Fruit fly (Drosophila melanogaster) whole organism, adult: ENCODE measurements around the gene CG6028.

Experiments
- CG11617 ChIP-seq: fragments of 200-800 bp; sonication (Bioruptor generic); optimal IDR thresholded peaks from 2 replicates; lab custom pipeline; 2017; ENCODE audit warnings: mild to moderate bottlenecking, missing biosample characterization, missing genetic modification reagents, missing genetic modification characterization
- CG12768 ChIP-seq: fragments of 200-800 bp; sonication (Bioruptor generic); optimal IDR thresholded peaks from 2 replicates; lab custom pipeline; 2017; ENCODE audit warnings: missing biosample characterization, missing genetic modification characterization, mild to moderate bottlenecking, moderate library complexity, missing genetic modification reagents
- CG14711 ChIP-seq: fragments of 200-800 bp; sonication (Bioruptor generic); optimal IDR thresholded peaks from 2 replicates; lab custom pipeline; 2018; ENCODE audit warnings: missing biosample characterization, mild to moderate bottlenecking, missing genetic modification characterization, moderate library complexity
- CG1620 ChIP-seq: fragments of 200-800 bp; sonication (Bioruptor generic); optimal IDR thresholded peaks from 2 replicates; lab custom pipeline; 2016; ENCODE audit warnings: missing biosample characterization, missing genetic modification characterization
- CG33017 ChIP-seq: fragments of 200-800 bp; sonication (Bioruptor generic); optimal IDR thresholded peaks from 2 replicates; lab custom pipeline; 2018; ENCODE audit warnings: missing biosample characterization, mild to moderate bottlenecking, missing genetic modification characterization, moderate library complexity
- CG5204 ChIP-seq: fragments of 200-800 bp; sonication (Bioruptor generic); optimal IDR thresholded peaks from 2 replicates; lab custom pipeline; 2016; ENCODE audit warnings: missing biosample characterization, missing genetic modification characterization
- CG7045 ChIP-seq: fragments of 200-800 bp; sonication (Bioruptor generic); optimal IDR thresholded peaks from 2 replicates; lab custom pipeline; 2017; ENCODE audit warnings: missing biosample characterization, mild to moderate bottlenecking, missing genetic modification characterization
- CG7101 ChIP-seq: fragments of 200-800 bp; sonication (Bioruptor generic); optimal IDR thresholded peaks from 2 replicates; lab custom pipeline; 2018; ENCODE audit warnings: missing biosample characterization, mild to moderate bottlenecking, missing genetic modification characterization, moderate library complexity
- Clk ChIP-seq: fragments of 200-800 bp; sonication (Bioruptor generic); optimal IDR thresholded peaks from 2 replicates; lab custom pipeline; 2017; ENCODE audit warnings: missing biosample characterization, missing genetic modification characterization
- Crg-1 ChIP-seq: fragments of 200-800 bp; sonication (Bioruptor generic); optimal IDR thresholded peaks from 2 replicates; lab custom pipeline; 2016; ENCODE audit warnings: missing biosample characterization, missing genetic modification characterization
- Hr96 ChIP-seq: fragments of 200-800 bp; sonication (Bioruptor generic); optimal IDR thresholded peaks from 2 replicates; lab custom pipeline; 2016; ENCODE audit warnings: missing biosample characterization, missing genetic modification characterization
- Mnt ChIP-seq: fragments of 200-800 bp; sonication (Bioruptor generic); optimal IDR thresholded peaks from 2 replicates; lab custom pipeline; 2016; ENCODE audit warnings: missing biosample characterization, mild to moderate bottlenecking, missing genetic modification characterization
- bab1 ChIP-seq: fragments of 200-800 bp; sonication (Bioruptor generic); optimal IDR thresholded peaks from 3 replicates; lab custom pipeline; 2019; ENCODE audit warnings: missing biosample characterization, mild to moderate bottlenecking, missing genetic modification characterization, moderate library complexity
- cic ChIP-seq: fragments of 200-800 bp; sonication (Bioruptor generic); optimal IDR thresholded peaks from 2 replicates; lab custom pipeline; 2017; ENCODE audit warnings: missing biosample characterization, mild to moderate bottlenecking, missing genetic modification characterization, moderate library complexity
- cnc ChIP-seq, 2 experiments: fragments of >200 bp; optimal IDR thresholded peaks; 2 replicates each; lab custom pipeline; 2017
- kay ChIP-seq: fragments of 200-800 bp; sonication (Bioruptor generic); peaks from one replicate; lab custom pipeline; 2016; ENCODE audit warnings: missing biosample characterization, missing genetic modification characterization, borderline replicate concordance
- ovo ChIP-seq: fragments of 200-800 bp; sonication (Bioruptor generic); optimal IDR thresholded peaks from 2 replicates; lab custom pipeline; 2016; ENCODE audit warnings: missing biosample characterization, missing genetic modification characterization
- pad ChIP-seq: fragments of 200-800 bp; sonication (Bioruptor generic); optimal IDR thresholded peaks from 3 replicates; lab custom pipeline; 2017; ENCODE audit warnings: missing biosample characterization, missing genetic modification characterization, mild to moderate bottlenecking, moderate library complexity, missing genetic modification reagents
- tj ChIP-seq: fragments of 200-800 bp; sonication (Bioruptor generic); optimal IDR thresholded peaks from 3 replicates; lab custom pipeline; 2017; ENCODE audit warnings: missing biosample characterization, mild to moderate bottlenecking, missing genetic modification characterization, moderate library complexity
- toe ChIP-seq: fragments of 200-800 bp; sonication (Bioruptor generic); optimal IDR thresholded peaks from 2 replicates; lab custom pipeline; 2016; ENCODE audit warnings: missing biosample characterization, missing genetic modification characterization

CG6028 gene

dm6 chr3R:22025320-22025719, at the start of gene CG6028:
Gene CG6028, minus strand, starts transcription at chr3R:22025506.
- TF ChIP-seq CG5204 (GFP tag; lab: Kevin White, UChicago) (no peak), Mnt (GFP tag; lab: Kevin White, UChicago) (peak; percentile 53), CG14711 (tag; lab: Kevin White, UChicago) (peak; percentile 12), CG11617 (GFP tag; lab: Kevin White, UChicago) (no peak), cic (GFP tag; lab: Kevin White, UChicago) (peak; percentile 11), Clk (no peak), toe (GFP tag; lab: Kevin White, UChicago) (peak; percentile 34), CG12768 (GFP tag; lab: Kevin White, UChicago) (peak; percentile 64), bab1 (GFP tag; lab: Kevin White, UChicago) (peak; percentile 58), CG1620 (GFP tag; lab: Kevin White, UChicago) (peak; percentile 47), Hr96 (GFP tag; lab: Kevin White, UChicago) (peak; percentile 50), pad (GFP tag; lab: Kevin White, UChicago) (peak; percentile 45), ovo (GFP tag; lab: Kevin White, UChicago) (peak; percentile 9), CG7045 (GFP tag; lab: Kevin White, UChicago) (no peak), cnc (optimal IDR thresholded peaks at IDR 0.05; lab: Kevin White, UChicago) (no peak), CG33017 (tag; lab: Kevin White, UChicago) (peak; percentile 47), tj (GFP tag; lab: Kevin White, UChicago) (no peak), Crg-1 (peak; percentile 27), CG7101 (tag; lab: Kevin White, UChicago) (peak; percentile 38), kay (GFP tag; lab: Kevin White, UChicago) (no peak)

dm6 chr3R:22072553-22072952, 47.2 kb upstream of the CG6028 start:
- TF ChIP-seq tj (GFP tag; lab: Kevin White, UChicago) (no peak), kay (GFP tag; lab: Kevin White, UChicago) (peak; percentile 72)

DNA sequence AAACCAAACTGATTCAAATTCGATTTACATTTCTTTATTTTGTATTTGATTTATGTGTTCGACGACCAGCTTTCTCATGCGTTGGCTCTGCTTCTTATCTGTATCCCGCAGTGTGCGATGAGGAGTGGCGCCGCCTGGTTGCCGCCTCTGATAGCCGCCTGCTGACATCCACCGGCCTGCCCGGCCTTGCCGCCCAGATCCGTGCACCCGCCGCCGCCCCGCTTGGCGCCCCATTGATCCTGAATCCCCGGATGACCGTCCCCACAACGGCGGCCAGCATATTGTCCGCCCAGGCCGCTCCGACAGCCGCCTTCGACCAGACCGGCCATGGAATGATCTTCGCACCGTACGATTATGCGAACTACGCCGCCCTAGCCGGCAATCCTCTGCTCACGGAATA, 46.3 kb upstream of the CG6028 start:
- TF ChIP-seq Hr96 (GFP tag; lab: Kevin White, UChicago), result no peak

DNA sequence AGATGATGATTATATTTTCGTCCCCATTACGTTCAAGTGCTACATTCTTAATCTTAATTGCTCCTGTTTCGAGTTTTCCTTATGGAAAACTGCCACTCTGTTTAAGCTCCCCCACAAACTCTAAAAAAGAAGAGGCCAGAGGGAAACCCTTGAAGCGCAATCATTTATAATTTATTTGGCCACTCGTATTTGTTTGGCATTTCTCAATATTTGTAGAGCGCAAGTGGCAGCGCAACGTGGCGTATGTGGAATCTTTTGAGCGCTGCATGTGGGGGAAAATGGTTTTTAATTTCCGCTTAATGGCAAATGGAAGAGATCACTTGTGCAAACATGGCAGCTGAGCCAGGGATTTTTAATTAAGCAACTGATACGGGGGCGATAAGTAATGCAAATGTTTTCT, 41.9 kb upstream of the CG6028 start:
- TF ChIP-seq cic (GFP tag; lab: Kevin White, UChicago), result no peak
- no peak for TF ChIP-seq cnc (optimal IDR thresholded peaks at IDR 0.05; lab: Kevin White, UChicago)
- TF ChIP-seq Hr96 (GFP tag; lab: Kevin White, UChicago), result no peak
- no peak for TF ChIP-seq CG7045 (GFP tag; lab: Kevin White, UChicago)
- TF ChIP-seq tj (GFP tag; lab: Kevin White, UChicago), result no peak
- no peak for TF ChIP-seq kay (GFP tag; lab: Kevin White, UChicago)
- no peak for TF ChIP-seq bab1 (GFP tag; lab: Kevin White, UChicago)
- TF ChIP-seq toe (GFP tag; lab: Kevin White, UChicago), result no peak
- no peak for TF ChIP-seq Mnt (GFP tag; lab: Kevin White, UChicago)

DNA sequence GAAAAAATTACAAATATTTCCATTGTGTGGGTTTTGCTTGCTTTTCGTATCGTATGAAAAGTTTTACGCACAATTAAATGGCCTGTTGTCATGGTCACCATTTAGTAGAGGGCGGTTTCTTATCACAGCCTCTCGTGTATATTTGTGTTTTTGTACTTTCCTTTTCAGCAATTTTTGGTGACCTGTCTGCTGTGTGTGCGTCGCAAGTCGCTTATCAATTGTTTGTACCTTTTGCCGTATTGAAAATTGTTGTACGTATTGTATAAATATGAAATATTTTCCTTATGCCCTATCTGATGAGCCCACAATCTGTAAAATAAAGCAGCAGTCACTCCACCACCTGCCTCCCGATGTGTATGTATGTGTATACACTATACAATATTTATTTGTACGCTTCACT, 41.1 kb upstream of the CG6028 start:
- no peak for TF ChIP-seq Crg-1
- no peak for TF ChIP-seq CG7045 (GFP tag; lab: Kevin White, UChicago)
- no peak for TF ChIP-seq tj (GFP tag; lab: Kevin White, UChicago)
- no peak for TF ChIP-seq ovo (GFP tag; lab: Kevin White, UChicago)
- no peak for TF ChIP-seq Mnt (GFP tag; lab: Kevin White, UChicago)
- no peak for TF ChIP-seq Hr96 (GFP tag; lab: Kevin White, UChicago)
- TF ChIP-seq CG12768 (GFP tag; lab: Kevin White, UChicago), result no peak

DNA sequence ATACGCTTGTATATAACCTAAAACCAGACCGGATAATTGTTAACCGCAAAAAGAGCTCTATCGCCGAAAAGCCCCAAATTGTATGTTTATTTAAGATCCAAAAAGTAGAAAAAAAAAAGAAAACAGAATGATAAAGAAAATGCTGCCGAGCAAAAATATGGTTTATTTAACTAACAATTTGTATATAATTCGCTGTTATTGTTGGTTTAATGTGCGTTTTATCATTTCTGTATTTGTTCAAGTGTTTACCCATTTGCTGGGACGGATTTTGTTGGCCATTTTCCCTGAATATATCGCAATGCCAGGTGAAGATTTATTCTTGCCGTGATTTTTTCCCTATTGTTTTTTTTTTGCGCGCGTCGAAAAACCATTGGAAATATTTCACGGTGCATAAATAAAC, 31.8 kb upstream of the CG6028 start:
- no peak for TF ChIP-seq tj (GFP tag; lab: Kevin White, UChicago)
- no peak for TF ChIP-seq pad (GFP tag; lab: Kevin White, UChicago)
- no peak for TF ChIP-seq CG33017 (tag; lab: Kevin White, UChicago)
- no peak for TF ChIP-seq CG7101 (tag; lab: Kevin White, UChicago)
- peak; percentile 58 for TF ChIP-seq kay (GFP tag; lab: Kevin White, UChicago)
- TF ChIP-seq CG1620 (GFP tag; lab: Kevin White, UChicago), result no peak
- TF ChIP-seq Crg-1, result no peak

DNA sequence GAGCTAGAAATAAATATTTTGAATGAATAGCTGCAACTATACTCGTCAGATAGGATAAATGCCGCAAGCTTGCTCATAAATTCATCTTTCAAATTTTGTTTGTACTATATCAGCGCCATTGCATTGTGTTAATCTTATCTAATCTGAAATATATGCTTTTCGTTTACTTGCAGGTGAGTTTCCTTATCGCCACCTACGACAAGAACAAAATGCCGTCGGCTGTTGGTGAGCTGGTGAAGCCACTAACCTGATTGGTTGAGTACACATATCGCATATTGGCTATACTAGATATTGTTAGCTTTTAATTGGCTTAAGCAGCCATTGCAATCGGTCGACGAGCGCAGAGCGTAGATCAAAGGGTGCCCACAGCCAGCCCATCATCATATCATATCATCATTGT, 28.4 kb upstream of the CG6028 start:
- TF ChIP-seq CG1620 (GFP tag; lab: Kevin White, UChicago), result no peak
- TF ChIP-seq CG12768 (GFP tag; lab: Kevin White, UChicago), result no peak
- TF ChIP-seq CG33017 (tag; lab: Kevin White, UChicago), result no peak
- TF ChIP-seq Clk, result no peak
- no peak for TF ChIP-seq CG11617 (GFP tag; lab: Kevin White, UChicago)
- no peak for TF ChIP-seq CG7045 (GFP tag; lab: Kevin White, UChicago)

dm6 chr3R:22053202-22053601, 27.9 kb upstream of the CG6028 start:
- TF ChIP-seq CG1620 (GFP tag; lab: Kevin White, UChicago) (no peak), Hr96 (GFP tag; lab: Kevin White, UChicago) (no peak), cnc (optimal IDR thresholded peaks at IDR 0.05; lab: Kevin White, UChicago) (no peak), CG7045 (GFP tag; lab: Kevin White, UChicago) (no peak)
